Fruit fly (Drosophila melanogaster): Measurements from ENCODE around the gene Dph4.

Gene Dph4

dm6 chr3R:5572900-5573665 is 50.8 kb downstream of the Dph4 start (continued):
- no peak for TF ChIP-seq cas (GFP tag; IDR thresholded peaks at IDR 0.05)
- no peak for TF ChIP-seq CG14667 (GFP tag; IDR thresholded peaks at IDR 0.05)
- TF ChIP-seq peb (GFP tag; IDR thresholded peaks at IDR 0.05), result no peak
- 0 out of 3 replicates have a peak, but pooled peaks have one; percentile 16 for TF ChIP-seq Opbp (GFP tag; IDR thresholded peaks at IDR 0.05; ENCODE audit: partially characterized antibody)
- no peak for TF ChIP-seq dmrt99B (tag; optimal IDR thresholded peaks at IDR 0.05)
- no peak for TF ChIP-seq CG2129 (GFP tag; IDR thresholded peaks at IDR 0.05; ENCODE audit: partially characterized antibody)
- no peak for TF ChIP-seq nerfin-1 (tag; optimal IDR thresholded peaks at IDR 0.05)
- TF ChIP-seq HLH54F (GFP tag; optimal IDR thresholded peaks at IDR 0.05), result no peak
- TF ChIP-seq CG12391 (tag; optimal IDR thresholded peaks at IDR 0.05), result no peak
- TF ChIP-seq Dref (GFP tag; IDR thresholded peaks at IDR 0.05), result no peak
- no peak for TF ChIP-seq CG8924 (tag; optimal IDR thresholded peaks at IDR 0.05)
- TF ChIP-seq vnd (GFP tag; IDR thresholded peaks at IDR 0.05; ENCODE audit: partially characterized antibody), result no peak
- TF ChIP-seq luna (GFP tag; optimal IDR thresholded peaks at IDR 0.05), result no peak
- TF ChIP-seq CG13775 (GFP tag; optimal IDR thresholded peaks at IDR 0.05), result no peak
- TF ChIP-seq CG1647 (GFP tag; optimal IDR thresholded peaks at IDR 0.05), result no peak
- no peak for TF ChIP-seq salm (tag; optimal IDR thresholded peaks at IDR 0.05)
- no peak for TF ChIP-seq CG10431 (GFP tag; optimal IDR thresholded peaks at IDR 0.05)
- 0 out of 3 replicates have a peak, but pooled peaks have one; percentile 22 for TF ChIP-seq knrl (GFP tag; IDR thresholded peaks at IDR 0.05; ENCODE audit: partially characterized antibody)
- no peak for TF ChIP-seq CG6813 (GFP tag; optimal IDR thresholded peaks at IDR 0.05)
- TF ChIP-seq CG8478 (optimal IDR thresholded peaks at IDR 0.05), result peak; percentile 67
- no peak for TF ChIP-seq ken (GFP tag; IDR thresholded peaks at IDR 0.05)
- TF ChIP-seq PHDP (tag; optimal IDR thresholded peaks at IDR 0.05), result no peak
- TF ChIP-seq zfh1 (GFP tag; IDR thresholded peaks at IDR 0.05), result 0 out of 3 replicates have a peak, but pooled peaks have one; percentile 14
- no peak for TF ChIP-seq CG34376 (GFP tag; optimal IDR thresholded peaks at IDR 0.05)
- TF ChIP-seq Atf-2 (GFP tag; optimal IDR thresholded peaks at IDR 0.05), result no peak
- TF ChIP-seq CG5180 (GFP tag; optimal IDR thresholded peaks at IDR 0.05), result no peak
- no peak for TF ChIP-seq Hmr (GFP tag; optimal IDR thresholded peaks at IDR 0.05)
- peak in 1 of 2 experiments; percentile 22 for TF ChIP-seq bsh (GFP tag; optimal IDR thresholded peaks at IDR 0.05)
- no peak for TF ChIP-seq run (tag; optimal IDR thresholded peaks at IDR 0.05)
- no peak for TF ChIP-seq B-H2 (GFP tag; optimal IDR thresholded peaks at IDR 0.05)
- no peak for TF ChIP-seq z (GFP tag; IDR thresholded peaks at IDR 0.05)
